Worm (Caenorhabditis elegans) whole organism, early embryonic: Measurements from ENCODE around the gene Y47D3A.32.

Experiments
- F13C5.2 ChIP-seq: sonication (generic microtip); optimal IDR thresholded peaks from 2 replicates; lab custom pipeline; 2017; ENCODE audit warnings: mild to moderate bottlenecking, missing genetic modification characterization, inconsistent platforms, missing compliant biosample characterization
- aly-1 ChIP-seq: sonication (generic microtip); optimal IDR thresholded peaks from 2 replicates; lab custom pipeline; 2016; ENCODE audit warnings: missing genetic modification characterization, missing compliant biosample characterization
- ama-1 ChIP-seq: fragments of 150-350 bp; optimal IDR thresholded peaks from 2 replicates; lab custom pipeline; 2014
- ceh-13 ChIP-seq: fragments of 200-800 bp; sonication (Bioruptor generic); optimal IDR thresholded peaks from 2 replicates; lab custom pipeline; 2018; ENCODE audit warnings: mild to moderate bottlenecking, missing genetic modification characterization, missing compliant biosample characterization
- ets-7 ChIP-seq: sonication (generic microtip); optimal IDR thresholded peaks from 2 replicates; lab custom pipeline; 2016; ENCODE audit warnings: missing genotype, missing genetic modification characterization, missing compliant biosample characterization
- flt-1 ChIP-seq: fragments of 200-800 bp; sonication (Bioruptor generic); IDR thresholded peaks from 2 replicates; pipeline ENCODE4 v1.3.6; 2022; ENCODE audit warnings: missing genetic modification characterization, missing compliant biosample characterization
- hnd-1 ChIP-seq: sonication (generic microtip); optimal IDR thresholded peaks from 2 replicates; lab custom pipeline; 2016; ENCODE audit warnings: missing genetic modification characterization, missing compliant biosample characterization
- pes-1 ChIP-seq: fragments of 200-800 bp; sonication (Bioruptor generic); IDR thresholded peaks from 2 replicates; pipeline ENCODE4 v1.3.6; 2022; ENCODE audit warnings: missing genetic modification reagents, missing genetic modification characterization, missing compliant biosample characterization
- tbx-37 ChIP-seq: fragments of 200-800 bp; sonication (Bioruptor generic); conservative IDR thresholded peaks from 2 replicates; pipeline ENCODE4 v1.3.6; 2022; ENCODE audit warnings: missing genetic modification reagents, missing genetic modification characterization, missing compliant biosample characterization
- tra-4 ChIP-seq: sonication (generic microtip); optimal IDR thresholded peaks from 2 replicates; lab custom pipeline; 2017; ENCODE audit warnings: missing genetic modification characterization, missing compliant biosample characterization

- TF ChIP-seq F13C5.2 (no peak), flt-1 (no peak), aly-1 (tag; lab: Kevin White, UChicago) (no peak), tra-4 (tag; lab: Kevin White, UChicago) (no peak), pes-1 (no peak), ama-1 (lab: Kevin White, UChicago) (no peak), tbx-37 (GFP tag; lab: Robert Waterston, UW) (no peak), ceh-13 (GFP tag; lab: Kevin White, UChicago) (no peak), hnd-1 (tag; lab: Kevin White, UChicago) (no peak), ets-7 (tag; lab: Kevin White, UChicago) (no peak)
Observed at ce11 chrIII:11267372-11267771, 15.2 kb downstream of the Y47D3A.32 start.
